Fruit fly (Drosophila melanogaster) whole organism, adult: ENCODE data around the gene 5-HT2B.

ENCODE experiments used
- CG11617 ChIP-seq: fragments of 200-800 bp; sonication (Bioruptor generic); optimal IDR thresholded peaks from 2 replicates; lab custom pipeline; 2017; ENCODE audit warnings: mild to moderate bottlenecking, missing biosample characterization, missing genetic modification reagents, missing genetic modification characterization
- CG12768 ChIP-seq: fragments of 200-800 bp; sonication (Bioruptor generic); optimal IDR thresholded peaks from 2 replicates; lab custom pipeline; 2017; ENCODE audit warnings: missing biosample characterization, missing genetic modification characterization, mild to moderate bottlenecking, moderate library complexity, missing genetic modification reagents
- CG14711 ChIP-seq: fragments of 200-800 bp; sonication (Bioruptor generic); optimal IDR thresholded peaks from 2 replicates; lab custom pipeline; 2018; ENCODE audit warnings: missing biosample characterization, mild to moderate bottlenecking, missing genetic modification characterization, moderate library complexity
- CG1620 ChIP-seq: fragments of 200-800 bp; sonication (Bioruptor generic); optimal IDR thresholded peaks from 2 replicates; lab custom pipeline; 2016; ENCODE audit warnings: missing biosample characterization, missing genetic modification characterization
- CG33017 ChIP-seq: fragments of 200-800 bp; sonication (Bioruptor generic); optimal IDR thresholded peaks from 2 replicates; lab custom pipeline; 2018; ENCODE audit warnings: missing biosample characterization, mild to moderate bottlenecking, missing genetic modification characterization, moderate library complexity
- CG5204 ChIP-seq: fragments of 200-800 bp; sonication (Bioruptor generic); optimal IDR thresholded peaks from 2 replicates; lab custom pipeline; 2016; ENCODE audit warnings: missing biosample characterization, missing genetic modification characterization
- CG7045 ChIP-seq: fragments of 200-800 bp; sonication (Bioruptor generic); optimal IDR thresholded peaks from 2 replicates; lab custom pipeline; 2017; ENCODE audit warnings: missing biosample characterization, mild to moderate bottlenecking, missing genetic modification characterization
- CG7101 ChIP-seq: fragments of 200-800 bp; sonication (Bioruptor generic); optimal IDR thresholded peaks from 2 replicates; lab custom pipeline; 2018; ENCODE audit warnings: missing biosample characterization, mild to moderate bottlenecking, missing genetic modification characterization, moderate library complexity
- Clk ChIP-seq: fragments of 200-800 bp; sonication (Bioruptor generic); optimal IDR thresholded peaks from 2 replicates; lab custom pipeline; 2017; ENCODE audit warnings: missing biosample characterization, missing genetic modification characterization
- Crg-1 ChIP-seq: fragments of 200-800 bp; sonication (Bioruptor generic); optimal IDR thresholded peaks from 2 replicates; lab custom pipeline; 2016; ENCODE audit warnings: missing biosample characterization, missing genetic modification characterization
- Hr96 ChIP-seq: fragments of 200-800 bp; sonication (Bioruptor generic); optimal IDR thresholded peaks from 2 replicates; lab custom pipeline; 2016; ENCODE audit warnings: missing biosample characterization, missing genetic modification characterization
- Mnt ChIP-seq: fragments of 200-800 bp; sonication (Bioruptor generic); optimal IDR thresholded peaks from 2 replicates; lab custom pipeline; 2016; ENCODE audit warnings: missing biosample characterization, mild to moderate bottlenecking, missing genetic modification characterization
- bab1 ChIP-seq: fragments of 200-800 bp; sonication (Bioruptor generic); optimal IDR thresholded peaks from 3 replicates; lab custom pipeline; 2019; ENCODE audit warnings: missing biosample characterization, mild to moderate bottlenecking, missing genetic modification characterization, moderate library complexity
- cic ChIP-seq: fragments of 200-800 bp; sonication (Bioruptor generic); optimal IDR thresholded peaks from 2 replicates; lab custom pipeline; 2017; ENCODE audit warnings: missing biosample characterization, mild to moderate bottlenecking, missing genetic modification characterization, moderate library complexity
- cnc ChIP-seq, 2 experiments: fragments of >200 bp; optimal IDR thresholded peaks; 2 replicates each; lab custom pipeline; 2017
- kay ChIP-seq: fragments of 200-800 bp; sonication (Bioruptor generic); peaks from one replicate; lab custom pipeline; 2016; ENCODE audit warnings: missing biosample characterization, missing genetic modification characterization, borderline replicate concordance
- ovo ChIP-seq: fragments of 200-800 bp; sonication (Bioruptor generic); optimal IDR thresholded peaks from 2 replicates; lab custom pipeline; 2016; ENCODE audit warnings: missing biosample characterization, missing genetic modification characterization
- pad ChIP-seq: fragments of 200-800 bp; sonication (Bioruptor generic); optimal IDR thresholded peaks from 3 replicates; lab custom pipeline; 2017; ENCODE audit warnings: missing biosample characterization, missing genetic modification characterization, mild to moderate bottlenecking, moderate library complexity, missing genetic modification reagents
- tj ChIP-seq: fragments of 200-800 bp; sonication (Bioruptor generic); optimal IDR thresholded peaks from 3 replicates; lab custom pipeline; 2017; ENCODE audit warnings: missing biosample characterization, mild to moderate bottlenecking, missing genetic modification characterization, moderate library complexity
- toe ChIP-seq: fragments of 200-800 bp; sonication (Bioruptor generic); optimal IDR thresholded peaks from 2 replicates; lab custom pipeline; 2016; ENCODE audit warnings: missing biosample characterization, missing genetic modification characterization

Gene 5-HT2B

dm6 chr3R:8638629-8639028, 60.6 kb downstream of the 5-HT2B start:
- TF ChIP-seq Crg-1 (GFP tag; lab: Kevin White, UChicago) (no peak), CG11617 (GFP tag; lab: Kevin White, UChicago) (no peak), cnc (optimal IDR thresholded peaks at IDR 0.05; lab: Kevin White, UChicago) (no peak), cic (no peak), pad (GFP tag; lab: Kevin White, UChicago) (no peak), kay (GFP tag; lab: Kevin White, UChicago) (no peak), CG5204 (GFP tag; lab: Kevin White, UChicago) (no peak), CG12768 (GFP tag; lab: Kevin White, UChicago) (no peak), Mnt (GFP tag; lab: Kevin White, UChicago) (no peak), CG14711 (tag; lab: Kevin White, UChicago) (no peak), CG1620 (GFP tag; lab: Kevin White, UChicago) (no peak), toe (GFP tag; lab: Kevin White, UChicago) (no peak), CG7101 (tag; lab: Kevin White, UChicago) (no peak), Clk (GFP tag; lab: Kevin White, UChicago) (no peak), tj (GFP tag; lab: Kevin White, UChicago) (no peak), Hr96 (no peak)

- peak; percentile 79 for TF ChIP-seq kay (GFP tag; lab: Kevin White, UChicago)
- TF ChIP-seq CG11617 (GFP tag; lab: Kevin White, UChicago): no peak
- TF ChIP-seq tj (GFP tag; lab: Kevin White, UChicago): peak; percentile 90
- no peak for TF ChIP-seq CG7101 (tag; lab: Kevin White, UChicago)
- no peak for TF ChIP-seq ovo (GFP tag; lab: Kevin White, UChicago)
- no peak for TF ChIP-seq CG7045 (GFP tag; lab: Kevin White, UChicago)
- TF ChIP-seq Clk (GFP tag; lab: Kevin White, UChicago): no peak
- no peak for TF ChIP-seq Crg-1 (GFP tag; lab: Kevin White, UChicago)
- TF ChIP-seq bab1 (GFP tag; lab: Kevin White, UChicago): peak; percentile 10
- TF ChIP-seq CG33017 (tag; lab: Kevin White, UChicago): no peak
- no peak for TF ChIP-seq CG5204 (GFP tag; lab: Kevin White, UChicago)
- no peak for TF ChIP-seq CG14711 (tag; lab: Kevin White, UChicago)
- TF ChIP-seq Mnt (GFP tag; lab: Kevin White, UChicago): no peak
- TF ChIP-seq cic: no peak
These were observed 64.5 kb downstream of the 5-HT2B start for dm6 chr3R:8642376-8642966.

DNA sequence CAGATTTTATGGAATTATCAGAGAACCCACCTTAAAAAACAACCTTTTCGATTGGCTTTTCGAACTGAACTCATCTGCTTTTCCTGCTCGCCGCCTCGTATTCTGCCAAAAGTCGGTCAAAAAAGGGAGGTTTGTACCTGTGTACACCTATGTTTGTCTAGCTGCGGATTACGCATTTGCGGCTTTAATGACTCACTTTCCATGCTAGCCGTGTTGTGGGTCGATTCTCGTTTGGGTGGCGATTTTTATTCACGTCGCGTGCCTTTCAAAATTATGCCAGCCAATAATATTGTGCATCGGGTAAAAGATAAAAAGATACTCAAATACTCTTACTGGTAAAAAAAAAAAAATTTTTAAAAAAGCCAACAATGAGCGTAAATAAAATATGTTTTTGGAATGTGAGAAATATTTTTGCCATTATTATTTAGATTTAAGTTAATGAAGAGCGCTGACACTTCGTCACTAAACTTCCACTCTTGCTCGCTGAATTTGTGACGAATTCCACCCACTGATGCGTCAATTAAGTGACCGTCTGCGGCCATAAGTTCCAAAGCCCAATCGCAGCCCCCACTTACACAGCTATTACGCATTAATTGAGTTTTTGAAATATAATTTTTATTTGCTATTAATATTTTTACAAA, 67.7 kb downstream of the 5-HT2B start, which contains the start of gene Cyp313b1:
Gene Cyp313b1, minus strand, starts transcription at position 71 of the 641 bp plus-strand sequence.
- TF ChIP-seq ovo (GFP tag; lab: Kevin White, UChicago) (no peak), bab1 (GFP tag; lab: Kevin White, UChicago) (no peak), CG7101 (tag; lab: Kevin White, UChicago) (no peak), CG12768 (GFP tag; lab: Kevin White, UChicago) (no peak), pad (GFP tag; lab: Kevin White, UChicago) (no peak)

dm6 chr3R:8650741-8651140, 72.7 kb downstream of the 5-HT2B start, which contains the start of the genes Mkk4 and SLIRP2:
Gene Mkk4 (minus strand): TSS chr3R:8650796.
Gene SLIRP2 (plus strand): TSS chr3R:8651084.
- TF ChIP-seq kay (GFP tag; lab: Kevin White, UChicago): no peak
- peak; percentile 98 for TF ChIP-seq CG7045 (GFP tag; lab: Kevin White, UChicago)
- peak; percentile 98 for TF ChIP-seq Crg-1 (GFP tag; lab: Kevin White, UChicago)
- peak; percentile 98 for TF ChIP-seq CG12768 (GFP tag; lab: Kevin White, UChicago)
- TF ChIP-seq toe (GFP tag; lab: Kevin White, UChicago): peak; percentile 99
- peak; percentile 98 for TF ChIP-seq CG5204 (GFP tag; lab: Kevin White, UChicago)
- peak; percentile 99 for TF ChIP-seq bab1 (GFP tag; lab: Kevin White, UChicago)
- peak; percentile 99 for TF ChIP-seq CG1620 (GFP tag; lab: Kevin White, UChicago)
- peak; percentile 98 for TF ChIP-seq Hr96
- peak; percentile 88 for TF ChIP-seq cic
- peak; percentile 96 for TF ChIP-seq ovo (GFP tag; lab: Kevin White, UChicago)
- TF ChIP-seq cnc (optimal IDR thresholded peaks at IDR 0.05; lab: Kevin White, UChicago): no peak
- peak; percentile 96 for TF ChIP-seq CG14711 (tag; lab: Kevin White, UChicago)
- peak; percentile 90 for TF ChIP-seq pad (GFP tag; lab: Kevin White, UChicago)
- peak; percentile 99 for TF ChIP-seq CG11617 (GFP tag; lab: Kevin White, UChicago)
- peak; percentile 97 for TF ChIP-seq Clk (GFP tag; lab: Kevin White, UChicago)
- TF ChIP-seq CG33017 (tag; lab: Kevin White, UChicago): peak; percentile 98
- peak; percentile 90 for TF ChIP-seq tj (GFP tag; lab: Kevin White, UChicago)
- peak; percentile 96 for TF ChIP-seq Mnt (GFP tag; lab: Kevin White, UChicago)
- TF ChIP-seq CG7101 (tag; lab: Kevin White, UChicago): peak; percentile 98

dm6 chr3R:8652731-8653130, 74.7 kb downstream of the 5-HT2B start, which contains the start of the genes Sys1 and Dhod:
Gene Sys1 (plus strand): TSS chr3R:8652821.
Gene Dhod (minus strand): TSS chr3R:8652916.
- TF ChIP-seq cic: peak; percentile 9
- TF ChIP-seq Clk (GFP tag; lab: Kevin White, UChicago): peak; percentile 16
- peak; percentile 71 for TF ChIP-seq CG12768 (GFP tag; lab: Kevin White, UChicago)
- TF ChIP-seq Mnt (GFP tag; lab: Kevin White, UChicago): peak; percentile 87
- peak; percentile 46 for TF ChIP-seq tj (GFP tag; lab: Kevin White, UChicago)
- peak; percentile 81 for TF ChIP-seq CG14711 (tag; lab: Kevin White, UChicago)
- TF ChIP-seq CG7101 (tag; lab: Kevin White, UChicago): peak; percentile 74
- TF ChIP-seq toe (GFP tag; lab: Kevin White, UChicago): peak; percentile 84
- peak; percentile 76 for TF ChIP-seq Hr96
- no peak for TF ChIP-seq CG5204 (GFP tag; lab: Kevin White, UChicago)
- TF ChIP-seq CG11617 (GFP tag; lab: Kevin White, UChicago): peak; percentile 75
- TF ChIP-seq pad (GFP tag; lab: Kevin White, UChicago): peak; percentile 47
- no peak for TF ChIP-seq cnc (optimal IDR thresholded peaks at IDR 0.05; lab: Kevin White, UChicago)
- peak; percentile 54 for TF ChIP-seq CG33017 (tag; lab: Kevin White, UChicago)
- peak; percentile 19 for TF ChIP-seq ovo (GFP tag; lab: Kevin White, UChicago)
- TF ChIP-seq bab1 (GFP tag; lab: Kevin White, UChicago): peak; percentile 89
- no peak for TF ChIP-seq kay (GFP tag; lab: Kevin White, UChicago)
- peak; percentile 79 for TF ChIP-seq Crg-1 (GFP tag; lab: Kevin White, UChicago)
- TF ChIP-seq CG1620 (GFP tag; lab: Kevin White, UChicago): peak; percentile 74
- peak; percentile 49 for TF ChIP-seq CG7045 (GFP tag; lab: Kevin White, UChicago)
